Worm (Caenorhabditis elegans) whole organism, L3 larva: ENCODE results near the gene dpf-2.

ENCODE experiments used
- ceh-82 ChIP-seq: fragments of 150-350 bp; optimal IDR thresholded peaks from 2 replicates; lab custom pipeline; 2014; ENCODE audit warnings: missing biosample characterization, missing genetic modification characterization
- egl-27 ChIP-seq: sonication (generic microtip); optimal IDR thresholded peaks from 4 replicates; lab custom pipeline; 2017; ENCODE audit warnings: missing biosample characterization, missing genetic modification reagents, missing genetic modification characterization
- fkh-2 ChIP-seq: fragments of 150-350 bp; optimal IDR thresholded peaks from 2 replicates; lab custom pipeline; 2014; ENCODE audit warnings: missing biosample characterization, missing genetic modification reagents, missing genetic modification characterization
- fos-1 ChIP-seq: fragments of 150-350 bp; optimal IDR thresholded peaks from 2 replicates; lab custom pipeline; 2014; ENCODE audit warnings: missing biosample characterization, missing genetic modification characterization
- nhr-77 ChIP-seq: fragments of 150-350 bp; optimal IDR thresholded peaks from 2 replicates; lab custom pipeline; 2014; ENCODE audit warnings: missing biosample characterization, missing genetic modification characterization
- snpc-4 ChIP-seq: fragments of 150-350 bp; optimal IDR thresholded peaks from 2 replicates; lab custom pipeline; 2014; ENCODE audit warnings: missing biosample characterization, missing genetic modification characterization

DNA sequence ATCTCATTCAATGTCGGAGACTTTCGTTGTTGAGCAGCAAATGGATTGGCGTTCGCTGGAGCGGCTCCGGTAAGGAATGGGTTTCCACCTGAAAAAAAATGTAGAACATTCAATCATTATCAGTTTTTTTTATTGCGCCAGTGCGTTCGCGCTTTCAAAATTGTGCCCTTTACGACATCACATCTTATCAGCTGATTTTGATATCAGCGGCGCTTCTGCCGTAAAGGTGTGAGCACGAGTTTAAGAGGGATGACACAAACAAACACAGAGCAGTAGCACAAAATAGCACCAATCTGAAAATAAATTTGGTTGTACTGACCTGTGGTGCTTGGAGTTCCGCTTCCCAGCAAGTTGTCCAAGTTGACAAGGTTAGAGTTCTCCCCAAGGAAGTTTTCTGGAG lies 14.9 kb upstream of the dpf-2 start:
- TF ChIP-seq fos-1 (tag; lab: Kevin White, UChicago), result no peak
- no peak for TF ChIP-seq snpc-4 (tag; lab: Kevin White, UChicago)
- TF ChIP-seq fkh-2, result no peak
- TF ChIP-seq egl-27 (tag; lab: Kevin White, UChicago), result no peak
- TF ChIP-seq ceh-82, result no peak
- no peak for TF ChIP-seq nhr-77 (tag; lab: Kevin White, UChicago)
